Fruit fly (Drosophila melanogaster) whole organism, adult: ENCODE results near the gene Fdx1.

Source experiments
- ovo ChIP-seq: fragments of 200-800 bp; sonication (Bioruptor generic); optimal IDR thresholded peaks from 2 replicates; lab custom pipeline; 2016; ENCODE audit warnings: missing biosample characterization, missing genetic modification characterization
- tj ChIP-seq: fragments of 200-800 bp; sonication (Bioruptor generic); optimal IDR thresholded peaks from 3 replicates; lab custom pipeline; 2017; ENCODE audit warnings: missing biosample characterization, mild to moderate bottlenecking, missing genetic modification characterization, moderate library complexity

dm6 chr3L:9338510-9338909 is 32.5 kb downstream of the Fdx1 start, which contains the start of gene PGRP-LC:
- TF ChIP-seq ovo (no peak), tj (no peak)
